Worm (Caenorhabditis elegans) whole organism, L3 larva: ENCODE results near the gene T25B6.3.

Experiments
- R02D3.7 ChIP-seq: fragments of 150-350 bp; optimal IDR thresholded peaks from 2 replicates; lab custom pipeline; 2014; ENCODE audit warnings: missing biosample characterization, missing genetic modification characterization
- ZK546.5 ChIP-seq: sonication (generic microtip); optimal IDR thresholded peaks from 2 replicates; lab custom pipeline; 2017; ENCODE audit warnings: missing biosample characterization, missing genetic modification characterization
- aly-2 ChIP-seq: fragments of 150-350 bp; optimal IDR thresholded peaks from 2 replicates; lab custom pipeline; 2014; ENCODE audit warnings: missing biosample characterization, missing genetic modification characterization
- ceh-16 ChIP-seq: sonication (generic microtip); optimal IDR thresholded peaks from 2 replicates; lab custom pipeline; 2017; ENCODE audit warnings: missing biosample characterization, missing genetic modification characterization
- ceh-28 ChIP-seq: fragments of 150-350 bp; optimal IDR thresholded peaks from 2 replicates; lab custom pipeline; 2014; ENCODE audit warnings: missing biosample characterization, missing genetic modification reagents, missing genetic modification characterization
- ceh-9 ChIP-seq: sonication (generic microtip); optimal IDR thresholded peaks from 2 replicates; lab custom pipeline; 2018; ENCODE audit warnings: missing biosample characterization, missing genetic modification characterization
- egl-27 ChIP-seq: sonication (generic microtip); optimal IDR thresholded peaks from 4 replicates; lab custom pipeline; 2017; ENCODE audit warnings: missing biosample characterization, missing genetic modification reagents, missing genetic modification characterization
- egl-5 ChIP-seq: fragments of 150-350 bp; optimal IDR thresholded peaks from 2 replicates; lab custom pipeline; 2017; ENCODE audit warnings: missing biosample characterization, missing genetic modification reagents, missing genetic modification characterization, inconsistent platforms
- elt-1 ChIP-seq: fragments of 150-350 bp; optimal IDR thresholded peaks from 2 replicates; lab custom pipeline; 2014; ENCODE audit warnings: missing biosample characterization, missing genetic modification characterization
- elt-2 ChIP-seq: sonication (generic microtip); optimal IDR thresholded peaks from 2 replicates; lab custom pipeline; 2016; ENCODE audit warnings: missing genetic modification reagents, mild to moderate bottlenecking, missing genetic modification characterization, missing compliant biosample characterization
- elt-3 ChIP-seq, 3 experiments: fragments of 150-350 bp in 1 of 3; sonication (generic microtip) in 2 of 3; optimal IDR thresholded peaks; 2 replicates in 2 of 3; 4 replicates in 1 of 3; lab custom pipeline; 2014 to 2017; ENCODE audit warnings: missing biosample characterization in 3 of 3, missing genetic modification characterization in 3 of 3
- hmg-11 ChIP-seq: sonication (generic microtip); optimal IDR thresholded peaks from 2 replicates; lab custom pipeline; 2016; ENCODE audit warnings: missing genetic modification characterization, missing compliant biosample characterization
- lin-15B ChIP-seq: fragments of 150-350 bp; optimal IDR thresholded peaks from 2 replicates; lab custom pipeline; 2014; ENCODE audit warnings: missing biosample characterization, missing genetic modification characterization
- lin-39 ChIP-seq: fragments of 150-350 bp; optimal IDR thresholded peaks from 2 replicates; lab custom pipeline; 2018; ENCODE audit warnings: missing biosample characterization, missing genetic modification reagents, missing genetic modification characterization
- mdl-1 ChIP-seq: fragments of 150-350 bp; optimal IDR thresholded peaks from 2 replicates; lab custom pipeline; 2014; ENCODE audit warnings: missing biosample characterization, missing genetic modification characterization
- mml-1 ChIP-seq: fragments of 150-350 bp; sonication (generic microtip); optimal IDR thresholded peaks from 3 replicates; lab custom pipeline; 2014; ENCODE audit warnings: missing biosample characterization, missing genetic modification characterization
- nfya-1 ChIP-seq: sonication (generic microtip); optimal IDR thresholded peaks from 2 replicates; lab custom pipeline; 2017; ENCODE audit warnings: missing genetic modification characterization, mild to moderate bottlenecking, missing compliant biosample characterization, antibody characterized with exemption, moderate library complexity; ENCODE audit not compliant: insufficient read depth
- nhr-43 ChIP-seq: sonication (generic microtip); optimal IDR thresholded peaks from 2 replicates; lab custom pipeline; 2016; ENCODE audit warnings: mild to moderate bottlenecking, missing genetic modification characterization, missing compliant biosample characterization; ENCODE audit not compliant: poor library complexity, severe bottlenecking
- pha-4 ChIP-seq: fragments of 150-350 bp; optimal IDR thresholded peaks from 2 replicates; lab custom pipeline; 2014; ENCODE audit warnings: missing biosample characterization, missing genetic modification reagents, missing genetic modification characterization
- pqm-1 ChIP-seq: fragments of 150-350 bp; optimal IDR thresholded peaks from 2 replicates; lab custom pipeline; 2017; ENCODE audit warnings: missing biosample characterization, missing genetic modification characterization, inconsistent platforms
- sea-2 ChIP-seq: fragments of 150-350 bp; sonication (generic microtip); optimal IDR thresholded peaks from 4 replicates; lab custom pipeline; 2014; ENCODE audit warnings: missing biosample characterization, missing genetic modification reagents, missing genetic modification characterization
- skn-1 ChIP-seq: fragments of 150-350 bp; optimal IDR thresholded peaks from 2 replicates; lab custom pipeline; 2014; ENCODE audit warnings: missing biosample characterization, missing genetic modification characterization
- unc-39 ChIP-seq: sonication (generic microtip); optimal IDR thresholded peaks from 4 replicates; lab custom pipeline; 2017; ENCODE audit warnings: missing biosample characterization, missing genetic modification characterization
- unc-62 ChIP-seq: fragments of 150-350 bp; sonication (generic microtip); optimal IDR thresholded peaks from 4 replicates; lab custom pipeline; 2014; ENCODE audit warnings: missing biosample characterization, missing genetic modification reagents, missing genetic modification characterization
- ztf-4 ChIP-seq: fragments of 150-350 bp; optimal IDR thresholded peaks from 2 replicates; lab custom pipeline; 2014; ENCODE audit warnings: missing biosample characterization, missing genetic modification characterization

Gene T25B6.3

DNA sequence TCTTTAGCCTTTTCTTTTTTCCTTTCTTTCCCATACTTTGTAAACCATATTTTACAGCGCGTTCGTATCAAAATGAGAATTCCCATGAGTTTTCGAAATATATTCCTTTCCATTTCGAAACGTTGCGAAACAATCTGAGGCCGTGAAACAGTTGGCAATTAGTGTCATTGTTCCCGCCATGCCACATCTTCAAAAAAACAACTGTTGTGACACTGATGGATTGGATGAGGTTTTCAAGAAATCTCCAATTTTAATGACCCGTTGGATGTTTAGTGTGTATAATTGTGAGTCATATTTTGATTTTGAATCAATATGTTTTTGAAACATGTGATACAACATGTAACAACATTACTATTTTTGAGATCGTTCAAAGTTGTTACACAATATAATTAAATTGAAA lies 41.7 kb downstream of the T25B6.3 start:
- TF ChIP-seq unc-39 (tag; lab: Kevin White, UChicago) = no peak
- TF ChIP-seq egl-5 (tag; lab: Kevin White, UChicago) = peak; percentile 75
- TF ChIP-seq mml-1 (tag; lab: Kevin White, UChicago) = no peak

DNA sequence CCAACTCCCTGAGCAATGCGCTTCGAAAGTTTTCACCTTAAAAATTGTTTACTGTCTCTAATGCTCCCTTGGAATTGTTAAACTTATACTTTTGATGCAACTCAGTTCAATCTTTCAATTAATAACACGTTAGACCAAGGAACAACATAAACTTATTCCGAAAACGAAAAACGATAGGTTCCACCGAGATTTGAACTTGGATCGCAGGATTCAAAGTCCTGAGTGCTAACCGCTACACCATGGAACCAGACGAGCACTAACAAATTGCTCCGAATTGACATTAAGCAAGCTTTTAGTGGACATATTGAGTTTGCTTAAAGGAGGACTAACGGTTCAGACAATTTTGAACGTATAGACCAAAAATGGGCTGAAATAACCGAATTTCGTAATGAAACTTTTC lies 47.1 kb downstream of the T25B6.3 start:
- TF ChIP-seq R02D3.7 (no peak), egl-5 (tag; lab: Kevin White, UChicago) (no peak), ceh-16 (tag; lab: Kevin White, UChicago) (no peak), elt-3 (tag; optimal IDR thresholded peaks at IDR 0.05; lab: Kevin White, UChicago) (no peak), unc-39 (tag; lab: Kevin White, UChicago) (no peak), unc-62 (no peak), elt-2 (tag; lab: Kevin White, UChicago) (no peak), hmg-11 (no peak), ZK546.5 (tag; lab: Kevin White, UChicago) (no peak), egl-27 (tag; lab: Kevin White, UChicago) (no peak), ceh-9 (tag; lab: Kevin White, UChicago) (no peak), lin-39 (tag; lab: Kevin White, UChicago) (no peak), lin-15B (tag; lab: Kevin White, UChicago) (no peak), skn-1 (tag; lab: Kevin White, UChicago) (no peak), elt-1 (tag; lab: Kevin White, UChicago) (no peak), ztf-4 (tag; lab: Kevin White, UChicago) (no peak), mdl-1 (tag; lab: Kevin White, UChicago) (no peak), ceh-28 (tag; lab: Kevin White, UChicago) (no peak), aly-2 (tag; lab: Kevin White, UChicago) (no peak)

DNA sequence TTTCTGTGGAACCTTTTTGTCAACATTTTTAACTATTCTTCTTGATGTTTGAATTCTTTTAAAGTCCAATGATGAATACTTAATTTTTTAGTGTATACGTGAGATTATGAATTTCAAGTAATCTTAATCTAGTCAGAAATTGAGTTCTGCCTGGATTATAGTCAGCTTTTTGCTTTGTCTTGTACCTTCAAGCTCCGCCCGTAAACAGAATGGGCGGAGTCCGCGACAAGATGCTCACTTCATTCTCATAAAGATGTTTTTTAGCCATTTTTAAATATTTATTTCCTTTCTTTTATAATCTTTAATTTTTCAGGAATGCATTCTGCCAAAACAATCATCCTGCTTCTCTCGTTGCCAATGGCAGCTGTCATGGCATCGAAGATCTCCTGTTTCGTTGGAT lies 49.5 kb downstream of the T25B6.3 start, which contains the start of gene F47E1.1:
TSS of gene F47E1.1 (plus strand) at position 301 of the 400 bp plus-strand sequence.
- TF ChIP-seq elt-2 (tag; lab: Kevin White, UChicago) (no peak), elt-3 (tag; optimal IDR thresholded peaks at IDR 0.05; lab: Kevin White, UChicago) (no peak), nhr-43 (no peak), sea-2 (GFP tag; lab: Kevin White, UChicago) (no peak), nfya-1 (tag; lab: Kevin White, UChicago) (no peak), pha-4 (tag; lab: Kevin White, UChicago) (no peak), mml-1 (tag; lab: Kevin White, UChicago) (no peak), ZK546.5 (tag; lab: Kevin White, UChicago) (no peak), egl-5 (tag; lab: Kevin White, UChicago) (no peak), pqm-1 (tag; lab: Kevin White, UChicago) (no peak)
- TF ChIP-seq, all 47 proteins: peak for 0
